Fruit fly (Drosophila melanogaster) whole organism, embryonic: ENCODE measurements around the gene NimB1.

Experiments used
- ATbp ChIP-seq: fragments of 200-800 bp; sonication (Bioruptor generic); optimal IDR thresholded peaks from 2 replicates; lab custom pipeline; 2017; ENCODE audit warnings: missing biosample characterization, mild to moderate bottlenecking, missing genetic modification characterization, missing genetic modification reagents
- BEAF-32 ChIP-seq: fragments of 200-800 bp; sonication (Bioruptor generic); optimal IDR thresholded peaks from 3 replicates; lab custom pipeline; 2017; ENCODE audit warnings: missing biosample characterization, missing genetic modification characterization, mild to moderate bottlenecking, moderate library complexity, missing genetic modification reagents
- CG10267 ChIP-seq: fragments of 200-800 bp; sonication (Bioruptor generic); optimal IDR thresholded peaks from 2 replicates; lab custom pipeline; 2018; ENCODE audit warnings: missing biosample characterization, mild to moderate bottlenecking, missing genetic modification characterization, moderate library complexity
- CG10274 ChIP-seq: fragments of 200-800 bp; sonication (Bioruptor generic); optimal IDR thresholded peaks from 3 replicates; lab custom pipeline; 2017; ENCODE audit warnings: missing biosample characterization, mild to moderate bottlenecking, missing genetic modification characterization
- CG10366 ChIP-seq: fragments of 200-800 bp; sonication (Bioruptor generic); IDR thresholded peaks from 2 replicates; pipeline ENCODE4 v1.3.6; 2022; ENCODE audit warnings: missing biosample characterization, missing genetic modification characterization
- CG10462 ChIP-seq: fragments of 200-800 bp; sonication (Bioruptor generic); optimal IDR thresholded peaks from 2 replicates; lab custom pipeline; 2016; ENCODE audit warnings: missing biosample characterization, missing genetic modification characterization
- CG13287 ChIP-seq: fragments of 200-800 bp; sonication (Bioruptor generic); IDR thresholded peaks from 2 replicates; pipeline ENCODE4 v1.3.6; 2022; ENCODE audit warnings: missing biosample characterization, missing genetic modification characterization; ENCODE audit not compliant: partially characterized antibody
- CG13296 ChIP-seq: fragments of 200-800 bp; sonication (Bioruptor generic); optimal IDR thresholded peaks from 3 replicates; lab custom pipeline; 2018; ENCODE audit warnings: missing biosample characterization, mild to moderate bottlenecking, missing genetic modification characterization
- CG2116 ChIP-seq: fragments of 200-800 bp; sonication (Bioruptor generic); optimal IDR thresholded peaks from 3 replicates; lab custom pipeline; 2018; ENCODE audit warnings: missing biosample characterization, mild to moderate bottlenecking, missing genetic modification characterization
- CG30431 ChIP-seq: fragments of 200-800 bp; sonication (Bioruptor generic); optimal IDR thresholded peaks from 2 replicates; lab custom pipeline; 2017; ENCODE audit warnings: missing biosample characterization, missing genetic modification characterization
- CG3065 ChIP-seq: fragments of 200-800 bp; sonication (Bioruptor generic); optimal IDR thresholded peaks from 2 replicates; lab custom pipeline; 2016; ENCODE audit warnings: missing biosample characterization, missing genetic modification characterization
- CG4707 ChIP-seq: fragments of 200-800 bp; sonication (Bioruptor generic); optimal IDR thresholded peaks from 2 replicates; lab custom pipeline; 2018; ENCODE audit warnings: missing biosample characterization, mild to moderate bottlenecking, missing genetic modification characterization, moderate library complexity
- CG7372 ChIP-seq: fragments of 200-800 bp; sonication (Bioruptor generic); IDR thresholded peaks from 2 replicates; pipeline ENCODE4 v1.3.6; 2022; ENCODE audit warnings: missing biosample characterization, missing genetic modification characterization
- CG7839 ChIP-seq: fragments of 200-800 bp; sonication (Bioruptor generic); optimal IDR thresholded peaks from 3 replicates; lab custom pipeline; 2018; ENCODE audit warnings: missing biosample characterization, mild to moderate bottlenecking, missing genetic modification characterization, moderate library complexity
- CG7963 ChIP-seq: fragments of 200-800 bp; sonication (Bioruptor generic); IDR thresholded peaks from 3 replicates; pipeline ENCODE4 v1.3.6; 2022; ENCODE audit warnings: missing biosample characterization, missing genetic modification characterization; ENCODE audit not compliant: partially characterized antibody
- CG9437 ChIP-seq: fragments of 200-800 bp; sonication (Bioruptor generic); optimal IDR thresholded peaks from 2 replicates; lab custom pipeline; 2018; ENCODE audit warnings: missing biosample characterization, mild to moderate bottlenecking, missing genetic modification characterization
- CTCF ChIP-seq: fragments of 200-800 bp; sonication (Bioruptor generic); optimal IDR thresholded peaks from 2 replicates; lab custom pipeline; 2017; ENCODE audit warnings: missing biosample characterization, mild to moderate bottlenecking, missing genetic modification characterization, moderate library complexity
- Camta ChIP-seq: fragments of 200-800 bp; sonication (Bioruptor generic); optimal IDR thresholded peaks from 2 replicates; lab custom pipeline; 2016; ENCODE audit warnings: missing biosample characterization, missing genetic modification characterization
- CrebB ChIP-seq: fragments of 200-800 bp; sonication (Bioruptor generic); optimal IDR thresholded peaks from 3 replicates; lab custom pipeline; 2018; ENCODE audit warnings: missing biosample characterization, mild to moderate bottlenecking, missing genetic modification characterization
- Dref ChIP-seq: fragments of 200-800 bp; sonication (Bioruptor generic); IDR thresholded peaks from 2 replicates; pipeline ENCODE4 v1.3.6; 2022; ENCODE audit warnings: missing biosample characterization, missing genetic modification characterization
- Fer1 ChIP-seq: fragments of 200-800 bp; sonication (Bioruptor generic); optimal IDR thresholded peaks from 2 replicates; lab custom pipeline; 2017; ENCODE audit warnings: missing biosample characterization, mild to moderate bottlenecking, missing genetic modification characterization
- Mes4 ChIP-seq: fragments of 200-800 bp; sonication (Bioruptor generic); optimal IDR thresholded peaks from 2 replicates; lab custom pipeline; 2016; ENCODE audit warnings: missing biosample characterization, missing genetic modification characterization
- NC2α ChIP-seq: fragments of 200-800 bp; sonication (Bioruptor generic); optimal IDR thresholded peaks from 2 replicates; lab custom pipeline; 2016; ENCODE audit warnings: missing biosample characterization, missing genetic modification characterization
- Poxn ChIP-seq: fragments of 200-800 bp; sonication (Bioruptor generic); IDR thresholded peaks from 2 replicates; pipeline ENCODE4 v1.3.6; 2022; ENCODE audit warnings: missing biosample characterization, missing genetic modification characterization
- Rfx ChIP-seq: fragments of 200-800 bp; sonication (Bioruptor generic); IDR thresholded peaks from 2 replicates; pipeline ENCODE4 v1.3.6; 2022; ENCODE audit warnings: missing biosample characterization, missing genetic modification characterization
- Rx ChIP-seq: fragments of 200-800 bp; sonication (Bioruptor generic); IDR thresholded peaks from 2 replicates; pipeline ENCODE4 v1.3.6; 2022; ENCODE audit warnings: missing biosample characterization, missing genetic modification characterization
- Sox100B ChIP-seq: fragments of 200-800 bp; sonication (Bioruptor generic); optimal IDR thresholded peaks from 3 replicates; lab custom pipeline; 2018; ENCODE audit warnings: missing biosample characterization, mild to moderate bottlenecking, missing genetic modification characterization
- Sox102F ChIP-seq: fragments of 200-800 bp; sonication (Bioruptor generic); optimal IDR thresholded peaks from 2 replicates; lab custom pipeline; 2018; ENCODE audit warnings: missing biosample characterization, mild to moderate bottlenecking, missing genetic modification characterization, moderate library complexity
- abd-A ChIP-seq: fragments of 200-800 bp; sonication (Bioruptor generic); optimal IDR thresholded peaks from 3 replicates; lab custom pipeline; 2019; ENCODE audit warnings: missing biosample characterization, mild to moderate bottlenecking, missing genetic modification characterization, moderate library complexity
- ap ChIP-seq: fragments of 200-800 bp; sonication (Bioruptor generic); IDR thresholded peaks from 2 replicates; pipeline ENCODE4 v1.3.6; 2022; ENCODE audit warnings: missing biosample characterization, missing genetic modification characterization
- crp ChIP-seq, 2 experiments: fragments of 200-800 bp; sonication (Bioruptor generic); optimal IDR thresholded peaks; 2 replicates in 1 of 2; 3 replicates in 1 of 2; lab custom pipeline; 2017; ENCODE audit warnings: missing biosample characterization in 2 of 2, missing genetic modification characterization in 2 of 2, mild to moderate bottlenecking in 1 of 2, moderate library complexity in 1 of 2
- dysf ChIP-seq: fragments of 200-800 bp; sonication (Bioruptor generic); IDR thresholded peaks from 3 replicates; pipeline ENCODE4 v1.3.6; 2022; ENCODE audit warnings: missing biosample characterization, missing genetic modification characterization
- en ChIP-seq: fragments of 200-800 bp; sonication (Bioruptor generic); optimal IDR thresholded peaks from 2 replicates; lab custom pipeline; 2016; ENCODE audit warnings: missing biosample characterization, missing genetic modification characterization
- gcm ChIP-seq: fragments of 200-800 bp; sonication (Bioruptor generic); optimal IDR thresholded peaks from 2 replicates; lab custom pipeline; 2019; ENCODE audit warnings: missing biosample characterization, mild to moderate bottlenecking, missing genetic modification characterization, moderate library complexity
- gcm2 ChIP-seq: fragments of 200-800 bp; sonication (Bioruptor generic); optimal IDR thresholded peaks from 2 replicates; lab custom pipeline; 2016; ENCODE audit warnings: missing biosample characterization, missing genetic modification characterization
- gem ChIP-seq: fragments of 200-800 bp; sonication (Bioruptor generic); optimal IDR thresholded peaks from 2 replicates; lab custom pipeline; 2019; ENCODE audit warnings: missing biosample characterization, mild to moderate bottlenecking, missing genetic modification characterization, moderate library complexity
- gsb ChIP-seq: fragments of 200-800 bp; sonication (Bioruptor generic); IDR thresholded peaks from 2 replicates; pipeline ENCODE4 v1.3.6; 2022; ENCODE audit warnings: missing biosample characterization, missing genetic modification characterization
- ind ChIP-seq: fragments of 200-800 bp; sonication (Bioruptor generic); optimal IDR thresholded peaks from 3 replicates; lab custom pipeline; 2016; ENCODE audit warnings: missing biosample characterization, missing genetic modification characterization
- jing ChIP-seq: fragments of 200-800 bp; sonication (Bioruptor generic); optimal IDR thresholded peaks from 2 replicates; lab custom pipeline; 2018; ENCODE audit warnings: missing biosample characterization, mild to moderate bottlenecking, missing genetic modification characterization
- lilli ChIP-seq: fragments of 200-800 bp; sonication (Bioruptor generic); optimal IDR thresholded peaks from 3 replicates; lab custom pipeline; 2016; ENCODE audit warnings: missing biosample characterization, missing genetic modification characterization
- mam ChIP-seq: fragments of 200-800 bp; sonication (Bioruptor generic); optimal IDR thresholded peaks from 3 replicates; lab custom pipeline; 2016; ENCODE audit warnings: missing biosample characterization, missing genetic modification characterization
- nmo ChIP-seq: fragments of 200-800 bp; sonication (Bioruptor generic); optimal IDR thresholded peaks from 2 replicates; lab custom pipeline; 2018; ENCODE audit warnings: missing biosample characterization, mild to moderate bottlenecking, missing genetic modification characterization, moderate library complexity
- oc ChIP-seq: fragments of 200-800 bp; sonication (Bioruptor generic); optimal IDR thresholded peaks from 2 replicates; lab custom pipeline; 2018; ENCODE audit warnings: missing biosample characterization, mild to moderate bottlenecking, missing genetic modification characterization, moderate library complexity
- org-1 ChIP-seq: fragments of 200-800 bp; sonication (Bioruptor generic); optimal IDR thresholded peaks from 2 replicates; lab custom pipeline; 2017; ENCODE audit warnings: missing biosample characterization, missing genetic modification characterization
- pnt ChIP-seq: fragments of 200-800 bp; sonication (Bioruptor generic); optimal IDR thresholded peaks from 3 replicates; lab custom pipeline; 2016; ENCODE audit warnings: missing biosample characterization, missing genetic modification characterization
- repo ChIP-seq: fragments of 200-800 bp; sonication (Bioruptor generic); optimal IDR thresholded peaks from 2 replicates; lab custom pipeline; 2016; ENCODE audit warnings: missing biosample characterization, missing genetic modification characterization
- sc ChIP-seq, 3 experiments: fragments of >200 bp in 2 of 3; fragments of 200-800 bp in 1 of 3; sonication (Bioruptor generic) in 1 of 3; optimal IDR thresholded peaks; 2 replicates in 2 of 3; 3 replicates in 1 of 3; lab custom pipeline; 2017; ENCODE audit warnings: mild to moderate bottlenecking in 1 of 3, missing biosample characterization in 1 of 3, missing genetic modification characterization in 1 of 3, missing genetic modification reagents in 1 of 3
- sqz ChIP-seq: fragments of 200-800 bp; sonication (Bioruptor generic); optimal IDR thresholded peaks from 3 replicates; lab custom pipeline; 2018; ENCODE audit warnings: missing biosample characterization, mild to moderate bottlenecking, missing genetic modification characterization
- vnd ChIP-seq: fragments of 200-800 bp; sonication (Bioruptor generic); IDR thresholded peaks from 3 replicates; pipeline ENCODE4 v1.3.6; 2022; ENCODE audit warnings: missing biosample characterization, missing genetic modification characterization; ENCODE audit not compliant: partially characterized antibody
- wek ChIP-seq: fragments of 200-800 bp; sonication (Bioruptor generic); optimal IDR thresholded peaks from 3 replicates; lab custom pipeline; 2018; ENCODE audit warnings: missing biosample characterization, mild to moderate bottlenecking, missing genetic modification characterization, moderate library complexity
- zen ChIP-seq: fragments of 200-800 bp; sonication (Bioruptor generic); optimal IDR thresholded peaks from 3 replicates; lab custom pipeline; 2018; ENCODE audit warnings: missing biosample characterization, mild to moderate bottlenecking, missing genetic modification characterization, moderate library complexity
- zf30C ChIP-seq: fragments of 200-800 bp; sonication (Bioruptor generic); optimal IDR thresholded peaks from 3 replicates; lab custom pipeline; 2018; ENCODE audit warnings: missing biosample characterization, mild to moderate bottlenecking, missing genetic modification characterization

Gene NimB1

DNA sequence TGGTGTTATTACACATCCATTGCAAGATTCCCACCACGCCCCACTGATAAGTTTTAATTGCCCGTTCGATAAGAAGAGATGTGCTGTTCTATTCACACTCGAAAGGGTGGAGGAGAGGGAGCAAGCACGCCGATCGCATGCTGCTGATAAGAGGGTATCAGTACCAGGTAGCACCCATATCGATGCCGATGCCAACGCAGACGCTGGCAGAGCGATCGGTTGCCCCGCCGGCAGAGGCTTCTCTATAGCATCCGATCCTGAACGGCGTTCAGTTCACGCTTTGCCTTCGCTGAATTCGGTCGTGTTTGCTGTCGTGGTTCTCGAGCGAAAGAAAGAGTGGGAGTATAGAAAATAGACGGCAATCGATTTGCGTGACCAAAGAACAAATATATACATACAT is 50.2 kb downstream of the NimB1 start (continued):
- no peak for TF ChIP-seq CG10267 (tag; lab: Kevin White, UChicago)
- no peak for TF ChIP-seq zen
- no peak for TF ChIP-seq Rfx (GFP tag; lab: Robert Waterston, UW)
- TF ChIP-seq CG30431 = no peak
- peak; percentile 12 for TF ChIP-seq Fer1
- TF ChIP-seq CG10366 (GFP tag; lab: Robert Waterston, UW) = no peak
- TF ChIP-seq ind (GFP tag; lab: Kevin White, UChicago) = no peak
- TF ChIP-seq CG10462 (GFP tag; lab: Kevin White, UChicago) = no peak
- TF ChIP-seq sqz (GFP tag; lab: Kevin White, UChicago) = no peak
- no peak for TF ChIP-seq Rx
- TF ChIP-seq Poxn (GFP tag; lab: Robert Waterston, UW) = no peak
- TF ChIP-seq repo = no peak
- TF ChIP-seq pnt = no peak
- no peak for TF ChIP-seq CG4707 (GFP tag; lab: Kevin White, UChicago)
- TF ChIP-seq BEAF-32 (GFP tag; lab: Kevin White, UChicago) = no peak
- TF ChIP-seq gcm (GFP tag; lab: Kevin White, UChicago) = no peak
- TF ChIP-seq Sox100B (GFP tag; lab: Kevin White, UChicago) = no peak
- TF ChIP-seq nmo (GFP tag; lab: Kevin White, UChicago) = no peak
- no peak for TF ChIP-seq mam
- TF ChIP-seq dysf = no peak
- TF ChIP-seq wek = no peak
- TF ChIP-seq CrebB = no peak
- no peak for TF ChIP-seq ap (GFP tag; lab: Robert Waterston, UW)
- TF ChIP-seq CG7839 = no peak
- no peak for TF ChIP-seq Mes4
- TF ChIP-seq CTCF (GFP tag; lab: Kevin White, UChicago) = no peak
- no peak for TF ChIP-seq CG2116 (GFP tag; lab: Kevin White, UChicago)
- TF ChIP-seq en (GFP tag; lab: Kevin White, UChicago) = no peak
- no peak for TF ChIP-seq Sox102F (GFP tag; lab: Kevin White, UChicago)
- TF ChIP-seq gsb (GFP tag; lab: Robert Waterston, UW) = no peak
- no peak for TF ChIP-seq Dref (GFP tag; lab: Robert Waterston, UW)
- no peak for TF ChIP-seq CG7372 (GFP tag; lab: Robert Waterston, UW)
- TF ChIP-seq org-1 (GFP tag; lab: Kevin White, UChicago) = no peak
- TF ChIP-seq CG13296 = no peak
- no peak for TF ChIP-seq oc (tag; lab: Kevin White, UChicago)
- no peak for TF ChIP-seq vnd
- no peak for TF ChIP-seq Camta
- TF ChIP-seq CG9437 (GFP tag; lab: Kevin White, UChicago) = no peak
- no peak for TF ChIP-seq gcm2 (GFP tag; lab: Kevin White, UChicago)
- TF ChIP-seq crp (GFP tag; optimal IDR thresholded peaks at IDR 0.05; lab: Kevin White, UChicago) = no peak
- TF ChIP-seq abd-A = no peak
- no peak for TF ChIP-seq NC2α (GFP tag; lab: Kevin White, UChicago)
- TF ChIP-seq jing = no peak
- peak; percentile 27 for TF ChIP-seq lilli (GFP tag; lab: Kevin White, UChicago)
- no peak for TF ChIP-seq sc (optimal IDR thresholded peaks at IDR 0.05; lab: Kevin White, UChicago)
- TF ChIP-seq sc (GFP tag; optimal IDR thresholded peaks at IDR 0.05; lab: Kevin White, UChicago) = no peak
- TF ChIP-seq CG3065 = no peak
- TF ChIP-seq zf30C = no peak
- no peak for TF ChIP-seq ATbp
- no peak for TF ChIP-seq CG13287
- no peak for TF ChIP-seq CG10274 (GFP tag; lab: Kevin White, UChicago)
- no peak for TF ChIP-seq CG7963 (GFP tag; lab: Robert Waterston, UW)
- no peak for TF ChIP-seq gem (tag; lab: Kevin White, UChicago)
